Worm (Caenorhabditis elegans) whole organism, L4 larva: ENCODE measurements around the gene C05D11.13.
A peak's percentile ranks its signal among the peaks of the same experiment; 100 is the strongest.

Experiments
- F10B5.3 ChIP-seq: sonication (generic microtip); optimal IDR thresholded peaks from 2 replicates; lab custom pipeline; 2016; ENCODE audit warnings: mild to moderate bottlenecking, missing genetic modification characterization, missing compliant biosample characterization
- F37D6.2 ChIP-seq: sonication (generic microtip); optimal IDR thresholded peaks from 2 replicates; lab custom pipeline; 2016; ENCODE audit warnings: mild to moderate bottlenecking, missing genetic modification characterization, missing compliant biosample characterization
- R02D3.7 ChIP-seq: fragments of 150-350 bp; sonication (generic microtip); optimal IDR thresholded peaks from 3 replicates; lab custom pipeline; 2014; ENCODE audit warnings: missing biosample characterization, missing genetic modification characterization
- T20F7.1 ChIP-seq: fragments of 200-800 bp; sonication (Bioruptor generic); optimal IDR thresholded peaks from 2 replicates; lab custom pipeline; 2018; ENCODE audit warnings: mild to moderate bottlenecking, missing genetic modification characterization, missing compliant biosample characterization
- T26A8.4 ChIP-seq: fragments of 200-800 bp; sonication (Bioruptor generic); IDR thresholded peaks from 2 replicates; pipeline ENCODE4 v1.3.6; 2022; ENCODE audit warnings: missing genetic modification characterization, missing compliant biosample characterization
- Y105C5A.15 ChIP-seq: fragments of 200-800 bp; sonication (Bioruptor generic); IDR thresholded peaks from 2 replicates; pipeline ENCODE4 v1.3.6; 2022; ENCODE audit warnings: missing genetic modification characterization, missing compliant biosample characterization
- aha-1 ChIP-seq: fragments of 150-350 bp; peaks from one replicate; lab custom pipeline; 2014; ENCODE audit warnings: missing biosample characterization, missing genetic modification characterization
- aly-2 ChIP-seq: sonication (generic microtip); optimal IDR thresholded peaks from 2 replicates; lab custom pipeline; 2018; ENCODE audit warnings: missing biosample characterization, missing genetic modification characterization
- ceh-32 ChIP-seq: sonication (generic microtip); optimal IDR thresholded peaks from 2 replicates; lab custom pipeline; 2016; ENCODE audit warnings: mild to moderate bottlenecking, missing genetic modification characterization, missing compliant biosample characterization; ENCODE audit not compliant: poor library complexity
- ceh-82 ChIP-seq: sonication (generic microtip); optimal IDR thresholded peaks from 2 replicates; lab custom pipeline; 2017; ENCODE audit warnings: missing biosample characterization, missing genetic modification characterization
- ces-1 ChIP-seq: fragments of 150-350 bp; sonication (generic microtip); optimal IDR thresholded peaks from 4 replicates; lab custom pipeline; 2014; ENCODE audit warnings: missing biosample characterization, missing genetic modification reagents, missing genetic modification characterization
- cey-2 ChIP-seq: sonication (generic microtip); optimal IDR thresholded peaks from 3 replicates; lab custom pipeline; 2017; ENCODE audit warnings: missing genetic modification characterization, mild to moderate bottlenecking, missing compliant biosample characterization, antibody characterized with exemption, borderline replicate concordance; ENCODE audit not compliant: insufficient read depth
- daf-16 ChIP-seq, 3 experiments: sonication (generic microtip); optimal IDR thresholded peaks; 2 replicates each; lab custom pipeline; 2016 to 2017; ENCODE audit warnings: missing genetic modification characterization in 3 of 3, missing genetic modification reagents in 3 of 3, mild to moderate bottlenecking in 2 of 3, missing compliant biosample characterization in 2 of 3, missing biosample characterization in 1 of 3, moderate library complexity in 1 of 3
- dmd-6 ChIP-seq: fragments of 200-800 bp; sonication (Bioruptor generic); IDR thresholded peaks from 2 replicates; pipeline ENCODE4 v1.3.6; 2022; ENCODE audit warnings: missing genetic modification reagents, missing genetic modification characterization, missing compliant biosample characterization
- dmd-8 ChIP-seq: fragments of 200-800 bp; sonication (Bioruptor generic); IDR thresholded peaks from 2 replicates; pipeline ENCODE4 v1.3.6; 2022; ENCODE audit warnings: missing genetic modification characterization, missing compliant biosample characterization
- duxl-1 ChIP-seq: sonication (generic microtip); optimal IDR thresholded peaks from 2 replicates; lab custom pipeline; 2016; ENCODE audit warnings: mild to moderate bottlenecking, missing genetic modification characterization, moderate library complexity, missing compliant biosample characterization; ENCODE audit not compliant: poor library complexity
- egl-43 ChIP-seq: fragments of 200-800 bp; sonication (Bioruptor generic); IDR thresholded peaks from 2 replicates; pipeline ENCODE4 v1.3.6; 2022; ENCODE audit warnings: missing genetic modification reagents, missing genetic modification characterization, missing compliant biosample characterization
- fkh-10 ChIP-seq: fragments of 150-350 bp; optimal IDR thresholded peaks from 2 replicates; lab custom pipeline; 2014; ENCODE audit warnings: missing biosample characterization, missing genetic modification reagents, missing genetic modification characterization
- gei-8 ChIP-seq: fragments of 200-800 bp; sonication (Bioruptor generic); optimal IDR thresholded peaks from 2 replicates; lab custom pipeline; 2018; ENCODE audit warnings: mild to moderate bottlenecking, missing genetic modification characterization, missing compliant biosample characterization
- hlh-11 ChIP-seq: fragments of 200-800 bp; sonication (Bioruptor generic); optimal IDR thresholded peaks from 2 replicates; lab custom pipeline; 2018; ENCODE audit warnings: mild to moderate bottlenecking, missing genetic modification characterization, missing compliant biosample characterization
- hlh-30 ChIP-seq: sonication (generic microtip); optimal IDR thresholded peaks from 2 replicates; lab custom pipeline; 2017; ENCODE audit warnings: antibody characterized with exemption, mild to moderate bottlenecking, missing genetic modification characterization, missing compliant biosample characterization; ENCODE audit not compliant: insufficient read depth
- hmg-1.1 ChIP-seq: fragments of 200-800 bp; sonication (Bioruptor generic); IDR thresholded peaks from 2 replicates; pipeline ENCODE4 v1.3.6; 2022; ENCODE audit warnings: missing genetic modification reagents, missing genetic modification characterization, missing compliant biosample characterization
- lin-38 ChIP-seq: fragments of 200-800 bp; sonication (Bioruptor generic); IDR thresholded peaks from 2 replicates; pipeline ENCODE4 v1.3.6; 2022; ENCODE audit warnings: missing genetic modification reagents, missing genetic modification characterization, missing compliant biosample characterization
- lsy-2 ChIP-seq, 2 experiments: fragments of 150-350 bp in 1 of 2; sonication (generic microtip) in 1 of 2; optimal IDR thresholded peaks; 2 replicates each; lab custom pipeline; 2014 to 2017; ENCODE audit warnings: missing biosample characterization in 2 of 2, missing genetic modification characterization in 2 of 2
- mdl-1 ChIP-seq, 2 experiments: fragments of 150-350 bp in 1 of 2; sonication (generic microtip) in 1 of 2; optimal IDR thresholded peaks; 2 replicates each; lab custom pipeline; 2014 to 2017; ENCODE audit warnings: missing biosample characterization in 2 of 2, missing genetic modification characterization in 2 of 2
- nhr-10 ChIP-seq: fragments of 150-350 bp; optimal IDR thresholded peaks from 2 replicates; lab custom pipeline; 2014; ENCODE audit warnings: missing biosample characterization, missing genetic modification characterization
- nhr-11 ChIP-seq: fragments of 150-350 bp; optimal IDR thresholded peaks from 2 replicates; lab custom pipeline; 2014; ENCODE audit warnings: missing biosample characterization, missing genetic modification characterization
- nhr-237 ChIP-seq: sonication (generic microtip); optimal IDR thresholded peaks from 2 replicates; lab custom pipeline; 2017; ENCODE audit warnings: missing biosample characterization, missing genetic modification characterization
- nhr-25 ChIP-seq: sonication (generic microtip); optimal IDR thresholded peaks from 2 replicates; lab custom pipeline; 2017; ENCODE audit warnings: missing genetic modification characterization, mild to moderate bottlenecking, missing compliant biosample characterization, antibody characterized with exemption, moderate library complexity, borderline replicate concordance; ENCODE audit not compliant: insufficient read depth
- nhr-28 ChIP-seq: fragments of 150-350 bp; optimal IDR thresholded peaks from 2 replicates; lab custom pipeline; 2014; ENCODE audit warnings: missing biosample characterization, missing genetic modification characterization
- nhr-48 ChIP-seq: sonication (generic microtip); optimal IDR thresholded peaks from 2 replicates; lab custom pipeline; 2016; ENCODE audit warnings: mild to moderate bottlenecking, missing genetic modification characterization, missing compliant biosample characterization
- nhr-77 ChIP-seq: fragments of 150-350 bp; optimal IDR thresholded peaks from 2 replicates; lab custom pipeline; 2014; ENCODE audit warnings: missing biosample characterization, missing genetic modification characterization
- set-16 ChIP-seq: fragments of 200-800 bp; sonication (Bioruptor generic); IDR thresholded peaks from 2 replicates; pipeline ENCODE4 v1.3.6; 2022; ENCODE audit warnings: missing genetic modification reagents, missing genetic modification characterization, missing compliant biosample characterization
- skn-1 ChIP-seq: fragments of 150-350 bp; optimal IDR thresholded peaks from 2 replicates; lab custom pipeline; 2014; ENCODE audit warnings: missing biosample characterization, missing genetic modification characterization
- tra-1 ChIP-seq: fragments of 200-800 bp; sonication (Bioruptor generic); IDR thresholded peaks from 2 replicates; pipeline ENCODE4 v1.3.6; 2022; ENCODE audit warnings: missing genetic modification reagents, missing genetic modification characterization, missing compliant biosample characterization
- unc-62 ChIP-seq, 3 experiments: fragments of 150-350 bp in 1 of 3; sonication (generic microtip); optimal IDR thresholded peaks in 2 of 3; peaks in 1 of 3; 1 replicate in 1 of 3; 2 replicates in 2 of 3; lab custom pipeline; 2014 to 2017; ENCODE audit warnings: missing biosample characterization in 3 of 3, missing genetic modification characterization in 3 of 3, missing genetic modification reagents in 3 of 3, missing genotype in 1 of 3
- zag-1 ChIP-seq: fragments of 150-350 bp; optimal IDR thresholded peaks from 2 replicates; lab custom pipeline; 2014; ENCODE audit warnings: missing biosample characterization, missing genetic modification characterization
- zip-11 ChIP-seq: fragments of 200-800 bp; sonication (Bioruptor generic); IDR thresholded peaks from 2 replicates; pipeline ENCODE4 v1.3.6; 2022; ENCODE audit warnings: missing genetic modification characterization, missing compliant biosample characterization
- zip-2 ChIP-seq: fragments of 150-350 bp; optimal IDR thresholded peaks from 2 replicates; lab custom pipeline; 2014; ENCODE audit warnings: missing biosample characterization, missing genetic modification characterization
- ztf-11 ChIP-seq: fragments of 150-350 bp; optimal IDR thresholded peaks from 2 replicates; lab custom pipeline; 2014; ENCODE audit warnings: missing biosample characterization, missing genetic modification characterization
- ztf-7 ChIP-seq: fragments of 150-350 bp; optimal IDR thresholded peaks from 2 replicates; lab custom pipeline; 2014; ENCODE audit warnings: missing biosample characterization, missing genetic modification characterization

The C05D11.13 gene

DNA sequence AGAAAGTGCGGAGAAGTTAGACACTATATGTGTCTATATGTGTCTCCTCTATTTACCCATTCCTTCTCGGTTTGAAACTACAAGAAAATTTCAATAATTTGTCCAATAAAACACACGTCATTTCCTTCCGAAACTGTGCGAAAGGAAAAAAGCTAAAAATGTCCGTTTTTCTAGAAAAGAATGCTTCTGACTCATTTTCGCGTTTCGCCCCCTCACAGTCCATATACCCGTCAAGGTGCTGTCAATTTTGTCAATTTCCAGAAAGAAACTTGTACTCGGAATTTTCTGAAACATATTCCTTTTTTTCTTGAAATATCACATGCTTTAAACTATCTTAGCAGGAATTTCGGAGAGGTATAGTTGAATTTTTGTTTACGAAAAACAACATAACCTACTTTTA is 41.6 kb downstream of the C05D11.13 start (continued):
- TF ChIP-seq F37D6.2 (no peak), aly-2 (tag; lab: Kevin White, UChicago) (no peak), hlh-11 (no peak), dmd-6 (peak; percentile 67), gei-8 (GFP tag; lab: Kevin White, UChicago) (no peak), cey-2 (tag; lab: Kevin White, UChicago) (no peak)

DNA sequence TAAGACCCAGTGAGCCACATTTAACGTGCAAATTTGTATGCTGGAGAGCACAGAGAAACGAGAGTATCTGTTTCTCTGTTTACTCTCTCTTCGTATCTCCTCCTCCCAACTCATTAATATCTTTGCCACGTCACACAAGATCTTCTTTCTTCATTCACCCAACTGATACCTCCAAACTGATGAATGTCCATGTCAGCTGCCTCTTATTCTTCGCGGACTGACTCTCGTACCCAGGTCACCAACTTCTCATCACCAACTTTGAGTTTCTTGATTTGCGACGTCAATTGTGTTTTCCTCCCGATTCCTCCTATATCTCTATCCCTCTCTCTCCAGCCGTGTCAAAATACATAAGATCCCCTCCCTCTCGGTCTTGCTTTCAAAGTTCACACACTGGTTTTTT is 42.0 kb downstream of the C05D11.13 start:
- TF ChIP-seq daf-16 (GFP tag; optimal IDR thresholded peaks at IDR 0.05; lab: Kevin White, UChicago) (peak in 1 of 2 experiments; percentile 64), daf-16 (tag; optimal IDR thresholded peaks at IDR 0.05; lab: Kevin White, UChicago) (no peak), nhr-48 (no peak), nhr-28 (tag; lab: Kevin White, UChicago) (no peak), hlh-11 (peak; percentile 35), unc-62 (GFP tag; optimal IDR thresholded peaks at IDR 0.05 in 1 of 2; lab: Kevin White, UChicago) (peak in 1 of 2 experiments; percentile 74), unc-62 (tag; optimal IDR thresholded peaks at IDR 0.05; lab: Kevin White, UChicago) (no peak)

DNA sequence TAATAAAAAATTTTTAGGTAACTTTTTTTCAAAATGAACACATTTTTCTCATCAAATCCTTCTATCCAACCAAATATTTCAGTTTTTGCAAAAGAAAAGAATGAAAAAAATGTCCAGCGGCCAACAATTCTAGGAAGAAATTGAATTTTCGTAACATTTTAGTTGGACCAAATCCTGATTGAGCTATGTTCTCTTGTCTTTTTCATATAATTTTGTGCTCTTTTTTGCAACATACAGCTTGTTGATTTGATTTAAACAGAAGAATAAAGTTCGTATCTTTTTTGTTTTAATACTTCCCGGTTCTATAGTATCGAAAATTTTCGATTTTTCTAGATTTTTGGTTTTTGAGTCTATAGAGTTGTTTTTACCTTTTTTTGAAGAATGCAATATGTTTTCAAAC is 45.0 kb downstream of the C05D11.13 start:
- no peak for TF ChIP-seq zip-2
- TF ChIP-seq fkh-10 (GFP tag; lab: Kevin White, UChicago), result peak; percentile 73
- no peak for TF ChIP-seq egl-43 (GFP tag; lab: Robert Waterston, UW)
- TF ChIP-seq mdl-1 (tag; optimal IDR thresholded peaks at IDR 0.05; lab: Kevin White, UChicago), result no peak
- no peak for TF ChIP-seq cey-2 (tag; lab: Kevin White, UChicago)
- TF ChIP-seq ztf-11 (tag; lab: Kevin White, UChicago), result no peak

DNA sequence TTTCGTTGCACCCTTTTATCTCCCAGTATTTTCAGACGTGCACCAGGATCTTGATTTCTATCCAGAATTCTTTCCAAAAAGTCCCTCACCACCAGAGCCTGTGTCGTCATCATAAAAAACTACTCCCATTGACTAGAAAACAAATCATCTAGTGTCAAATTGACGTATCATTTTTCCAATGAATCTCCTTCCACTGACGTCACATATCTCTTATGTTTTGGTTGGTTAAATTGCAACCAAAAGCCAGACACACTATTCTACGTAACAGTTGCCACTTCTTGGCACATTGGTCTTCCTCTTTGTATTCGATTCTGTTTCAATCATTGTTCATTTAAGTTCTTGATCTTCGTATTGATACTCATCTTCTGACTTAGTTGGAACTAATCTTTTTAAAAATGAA is 46.3 kb downstream of the C05D11.13 start:
- TF ChIP-seq daf-16 (GFP tag; optimal IDR thresholded peaks at IDR 0.05; lab: Kevin White, UChicago), result peak in 1 of 2 experiments; percentile 72
- no peak for TF ChIP-seq daf-16 (tag; optimal IDR thresholded peaks at IDR 0.05; lab: Kevin White, UChicago)
- TF ChIP-seq ces-1 (GFP tag; lab: Kevin White, UChicago), result no peak
- TF ChIP-seq nhr-11 (tag; lab: Kevin White, UChicago), result peak; percentile 63
- TF ChIP-seq hmg-1.1 (GFP tag; lab: Robert Waterston, UW), result no peak
- TF ChIP-seq zip-11 (GFP tag; lab: Robert Waterston, UW), result no peak
- peak; percentile 65 for TF ChIP-seq aha-1 (tag; lab: Kevin White, UChicago)

DNA sequence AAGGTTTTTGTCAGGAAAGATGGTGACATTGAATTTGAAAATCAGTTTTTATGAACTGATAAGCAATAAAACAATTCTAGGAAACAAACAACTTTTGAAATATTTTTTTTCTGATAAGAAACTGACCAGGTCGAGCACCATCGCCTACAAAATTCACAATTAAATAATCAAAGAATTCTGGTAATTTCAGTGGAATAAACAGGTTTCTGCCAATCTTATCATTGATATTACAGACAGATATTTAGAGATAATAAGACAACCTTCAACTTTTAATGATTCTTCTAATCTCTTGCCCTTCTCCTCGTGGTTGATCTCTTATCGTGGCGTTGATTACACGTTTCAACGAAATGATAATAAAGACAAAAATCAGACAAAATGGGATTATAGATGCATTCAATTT is 48.0 kb downstream of the C05D11.13 start:
- no peak for TF ChIP-seq T20F7.1 (GFP tag; lab: Kevin White, UChicago)
- no peak for TF ChIP-seq R02D3.7 (tag; lab: Kevin White, UChicago)
- TF ChIP-seq ceh-82, result no peak
- peak in 1 of 2 experiments; percentile 33 for TF ChIP-seq lsy-2 (tag; optimal IDR thresholded peaks at IDR 0.05; lab: Kevin White, UChicago)
- TF ChIP-seq nhr-10 (tag; lab: Kevin White, UChicago), result no peak
- no peak for TF ChIP-seq duxl-1
- TF ChIP-seq nhr-237 (tag; lab: Kevin White, UChicago), result no peak
- peak; percentile 76 for TF ChIP-seq nhr-48
- no peak for TF ChIP-seq zag-1 (tag; lab: Kevin White, UChicago)
- TF ChIP-seq T26A8.4 (GFP tag; lab: Robert Waterston, UW), result no peak
- TF ChIP-seq hlh-30 (tag; lab: Kevin White, UChicago), result peak; percentile 6
- TF ChIP-seq ztf-7, result no peak
- TF ChIP-seq nhr-28 (tag; lab: Kevin White, UChicago), result peak; percentile 59
- peak; percentile 87 for TF ChIP-seq hlh-11
- TF ChIP-seq egl-43 (GFP tag; lab: Robert Waterston, UW), result no peak
- no peak for TF ChIP-seq tra-1 (GFP tag; lab: Robert Waterston, UW)
- peak in 1 of 2 experiments; percentile 76 for TF ChIP-seq mdl-1 (tag; optimal IDR thresholded peaks at IDR 0.05; lab: Kevin White, UChicago)
- TF ChIP-seq unc-62 (GFP tag; optimal IDR thresholded peaks at IDR 0.05 in 1 of 2; lab: Kevin White, UChicago), result peak in 1 of 2 experiments; percentile 72
- no peak for TF ChIP-seq unc-62 (tag; optimal IDR thresholded peaks at IDR 0.05; lab: Kevin White, UChicago)
- TF ChIP-seq dmd-8 (GFP tag; lab: Robert Waterston, UW), result no peak
- TF ChIP-seq dmd-6, result peak; percentile 86
- no peak for TF ChIP-seq F10B5.3 (tag; lab: Kevin White, UChicago)
- TF ChIP-seq Y105C5A.15, result no peak
- TF ChIP-seq skn-1, result no peak
- TF ChIP-seq lin-38 (GFP tag; lab: Robert Waterston, UW), result no peak
- TF ChIP-seq aly-2 (tag; lab: Kevin White, UChicago), result no peak
- TF ChIP-seq cey-2 (tag; lab: Kevin White, UChicago), result peak; percentile 20
- peak; percentile 31 for TF ChIP-seq nhr-77 (tag; lab: Kevin White, UChicago)
- TF ChIP-seq nhr-25 (tag; lab: Kevin White, UChicago), result no peak
- TF ChIP-seq set-16, result no peak
- TF ChIP-seq ceh-32 (tag; lab: Kevin White, UChicago), result no peak
